Worm (Caenorhabditis elegans) whole organism, L1 larva: ENCODE measurements around the gene chil-26.

Experiments
- C04F5.9 ChIP-seq: sonication (generic microtip); optimal IDR thresholded peaks from 2 replicates; lab custom pipeline; 2016; ENCODE audit warnings: missing genetic modification characterization, missing compliant biosample characterization
- C16A3.4 ChIP-seq: fragments of 150-350 bp; optimal IDR thresholded peaks from 2 replicates; lab custom pipeline; 2014; ENCODE audit warnings: missing biosample characterization, missing genetic modification characterization
- F16B12.6 ChIP-seq: fragments of 150-350 bp; optimal IDR thresholded peaks from 2 replicates; lab custom pipeline; 2014; ENCODE audit warnings: missing biosample characterization, missing genetic modification characterization
- Y116A8C.19 ChIP-seq: sonication (generic microtip); optimal IDR thresholded peaks from 2 replicates; lab custom pipeline; 2016; ENCODE audit warnings: missing compliant biosample characterization, missing genetic modification characterization, borderline replicate concordance
- alr-1 ChIP-seq: fragments of 200-800 bp; sonication (Bioruptor generic); optimal IDR thresholded peaks from 2 replicates; lab custom pipeline; 2018; ENCODE audit warnings: borderline replicate concordance, mild to moderate bottlenecking, missing genetic modification characterization, missing compliant biosample characterization
- aly-2 ChIP-seq: fragments of 150-350 bp; optimal IDR thresholded peaks from 2 replicates; lab custom pipeline; 2014; ENCODE audit warnings: missing biosample characterization, missing genetic modification characterization
- ama-1 ChIP-seq: fragments of 150-350 bp; optimal IDR thresholded peaks from 2 replicates; lab custom pipeline; 2014
- blmp-1 ChIP-seq: fragments of 150-350 bp; optimal IDR thresholded peaks from 2 replicates; lab custom pipeline; 2014; ENCODE audit warnings: missing biosample characterization, missing genetic modification characterization
- ceh-8 ChIP-seq: fragments of 200-800 bp; sonication (Bioruptor generic); optimal IDR thresholded peaks from 2 replicates; lab custom pipeline; 2018; ENCODE audit warnings: mild to moderate bottlenecking, missing genetic modification characterization, moderate library complexity, missing compliant biosample characterization
- ceh-90 ChIP-seq: sonication (generic microtip); optimal IDR thresholded peaks from 2 replicates; lab custom pipeline; 2016; ENCODE audit warnings: missing genetic modification characterization, missing compliant biosample characterization
- ces-1 ChIP-seq: fragments of 150-350 bp; optimal IDR thresholded peaks from 2 replicates; lab custom pipeline; 2014; ENCODE audit warnings: missing biosample characterization, missing genetic modification reagents, missing genetic modification characterization
- dpl-1 ChIP-seq, 3 experiments: fragments of 150-350 bp in 2 of 3; sonication (generic microtip) in 1 of 3; optimal IDR thresholded peaks; 2 replicates each; lab custom pipeline; 2014 to 2017; ENCODE audit warnings: missing biosample characterization in 3 of 3, missing genetic modification characterization in 3 of 3, missing genetic modification reagents in 3 of 3
- dsc-1 ChIP-seq: sonication (generic microtip); optimal IDR thresholded peaks from 2 replicates; lab custom pipeline; 2016; ENCODE audit warnings: mild to moderate bottlenecking, missing genetic modification characterization, missing compliant biosample characterization
- efl-3 ChIP-seq: fragments of 200-800 bp; sonication (Bioruptor generic); optimal IDR thresholded peaks from 2 replicates; lab custom pipeline; 2018; ENCODE audit warnings: mild to moderate bottlenecking, missing genetic modification characterization, missing compliant biosample characterization
- elt-3 ChIP-seq, 6 experiments: fragments of 150-350 bp in 1 of 6; sonication (generic microtip); optimal IDR thresholded peaks; 2 replicates each; lab custom pipeline; 2017 to 2018; ENCODE audit warnings: missing biosample characterization in 6 of 6, missing genetic modification characterization in 6 of 6, inconsistent platforms in 1 of 6
- ets-5 ChIP-seq: fragments of 200-800 bp; sonication (Bioruptor generic); IDR thresholded peaks from 2 replicates; pipeline ENCODE4 v1.3.6; 2022; ENCODE audit warnings: missing genetic modification characterization, missing compliant biosample characterization
- fkh-4 ChIP-seq: sonication (generic microtip); optimal IDR thresholded peaks from 2 replicates; lab custom pipeline; 2016; ENCODE audit warnings: missing compliant biosample characterization, missing genetic modification characterization, borderline replicate concordance
- fkh-8 ChIP-seq: sonication (generic microtip); optimal IDR thresholded peaks from 2 replicates; lab custom pipeline; 2016; ENCODE audit warnings: mild to moderate bottlenecking, missing genetic modification characterization, missing compliant biosample characterization
- hlh-17 ChIP-seq: fragments of 200-800 bp; sonication (Bioruptor generic); optimal IDR thresholded peaks from 2 replicates; lab custom pipeline; 2018; ENCODE audit warnings: missing genetic modification characterization, mild to moderate bottlenecking, missing compliant biosample characterization, moderate library complexity, borderline replicate concordance
- hlh-4 ChIP-seq: sonication (generic microtip); optimal IDR thresholded peaks from 2 replicates; lab custom pipeline; 2016; ENCODE audit warnings: mild to moderate bottlenecking, missing genetic modification characterization, missing compliant biosample characterization
- hpl-2 ChIP-seq: fragments of 150-350 bp; optimal IDR thresholded peaks from 2 replicates; lab custom pipeline; 2014; ENCODE audit warnings: missing biosample characterization, missing genetic modification reagents, missing genetic modification characterization
- irx-1 ChIP-seq: sonication (generic microtip); optimal IDR thresholded peaks from 2 replicates; lab custom pipeline; 2016; ENCODE audit warnings: missing genetic modification characterization, missing compliant biosample characterization
- jun-1 ChIP-seq: fragments of 150-350 bp; optimal IDR thresholded peaks from 2 replicates; lab custom pipeline; 2014; ENCODE audit warnings: missing biosample characterization, missing genetic modification reagents, missing genetic modification characterization
- lin-13 ChIP-seq: fragments of 150-350 bp; optimal IDR thresholded peaks from 2 replicates; lab custom pipeline; 2014; ENCODE audit warnings: missing biosample characterization, missing genetic modification reagents, missing genetic modification characterization
- lin-14 ChIP-seq: fragments of 200-800 bp; sonication (Bioruptor generic); optimal IDR thresholded peaks from 2 replicates; lab custom pipeline; 2018; ENCODE audit warnings: mild to moderate bottlenecking, missing genetic modification characterization, moderate library complexity, missing compliant biosample characterization
- lin-39 ChIP-seq: fragments of 150-350 bp; optimal IDR thresholded peaks from 2 replicates; lab custom pipeline; 2014; ENCODE audit warnings: missing biosample characterization, missing genetic modification reagents, missing genetic modification characterization
- lir-3 ChIP-seq: sonication (generic microtip); optimal IDR thresholded peaks from 2 replicates; lab custom pipeline; 2016; ENCODE audit warnings: mild to moderate bottlenecking, missing genetic modification characterization, moderate library complexity, missing compliant biosample characterization; ENCODE audit not compliant: poor library complexity
- lsy-2 ChIP-seq, 2 experiments: fragments of 150-350 bp; optimal IDR thresholded peaks; 2 replicates each; lab custom pipeline; 2014; ENCODE audit warnings: missing biosample characterization in 2 of 2, missing genetic modification characterization in 2 of 2
- mab-9 ChIP-seq: fragments of 200-800 bp; sonication (Bioruptor generic); IDR thresholded peaks from 2 replicates; pipeline ENCODE4 v1.3.6; 2022; ENCODE audit warnings: missing genetic modification reagents, missing genetic modification characterization, missing compliant biosample characterization
- mdl-1 ChIP-seq, 2 experiments: fragments of 150-350 bp; optimal IDR thresholded peaks; 2 replicates each; lab custom pipeline; 2014 to 2017; ENCODE audit warnings: missing biosample characterization in 2 of 2, missing genetic modification characterization in 2 of 2, inconsistent platforms in 1 of 2
- mep-1 ChIP-seq: fragments of 150-350 bp; optimal IDR thresholded peaks from 2 replicates; lab custom pipeline; 2014; ENCODE audit warnings: missing biosample characterization, missing genetic modification characterization
- nhr-11 ChIP-seq: fragments of 150-350 bp; optimal IDR thresholded peaks from 2 replicates; lab custom pipeline; 2014; ENCODE audit warnings: missing biosample characterization, missing genetic modification characterization
- nhr-12 ChIP-seq: sonication (generic microtip); optimal IDR thresholded peaks from 2 replicates; lab custom pipeline; 2017; ENCODE audit warnings: missing biosample characterization, missing genetic modification characterization
- nhr-19 ChIP-seq: fragments of 200-800 bp; sonication (Bioruptor generic); conservative IDR thresholded peaks from 2 replicates; pipeline ENCODE4 v1.3.6; 2022; ENCODE audit warnings: missing genetic modification characterization, missing compliant biosample characterization
- nhr-20 ChIP-seq: sonication (generic microtip); optimal IDR thresholded peaks from 2 replicates; lab custom pipeline; 2016; ENCODE audit warnings: mild to moderate bottlenecking, missing genetic modification characterization, missing compliant biosample characterization
- nhr-28 ChIP-seq: fragments of 150-350 bp; optimal IDR thresholded peaks from 2 replicates; lab custom pipeline; 2014; ENCODE audit warnings: missing biosample characterization, missing genetic modification characterization
- nhr-47 ChIP-seq: sonication (generic microtip); optimal IDR thresholded peaks from 2 replicates; lab custom pipeline; 2016; ENCODE audit warnings: mild to moderate bottlenecking, missing genetic modification characterization, moderate library complexity, missing compliant biosample characterization
- nhr-71 ChIP-seq: sonication (generic microtip); optimal IDR thresholded peaks from 2 replicates; lab custom pipeline; 2016; ENCODE audit warnings: mild to moderate bottlenecking, missing genetic modification characterization, moderate library complexity, missing compliant biosample characterization
- nhr-84 ChIP-seq: sonication (generic microtip); optimal IDR thresholded peaks from 2 replicates; lab custom pipeline; 2017; ENCODE audit warnings: missing biosample characterization, missing genetic modification characterization
- nhr-85 ChIP-seq: sonication (generic microtip); peaks from one replicate; lab custom pipeline; 2016; ENCODE audit warnings: missing genetic modification characterization, inconsistent platforms, missing compliant biosample characterization
- nhr-90 ChIP-seq: sonication (generic microtip); optimal IDR thresholded peaks from 2 replicates; lab custom pipeline; 2016; ENCODE audit warnings: mild to moderate bottlenecking, missing genetic modification characterization, missing compliant biosample characterization; ENCODE audit not compliant: poor library complexity
- pag-3 ChIP-seq: sonication (generic microtip); optimal IDR thresholded peaks from 2 replicates; lab custom pipeline; 2017; ENCODE audit warnings: missing genetic modification characterization, mild to moderate bottlenecking, missing compliant biosample characterization, antibody characterized with exemption, borderline replicate concordance; ENCODE audit not compliant: insufficient read depth
- skn-1 ChIP-seq: fragments of 150-350 bp; optimal IDR thresholded peaks from 2 replicates; lab custom pipeline; 2014; ENCODE audit warnings: missing biosample characterization, missing genetic modification characterization
- snu-23 ChIP-seq: sonication (generic microtip); optimal IDR thresholded peaks from 2 replicates; lab custom pipeline; 2016; ENCODE audit warnings: missing genetic modification characterization, missing compliant biosample characterization
- sptf-1 ChIP-seq: fragments of 150-350 bp; optimal IDR thresholded peaks from 2 replicates; lab custom pipeline; 2014; ENCODE audit warnings: missing biosample characterization, missing genetic modification characterization
- sup-37 ChIP-seq: fragments of 200-800 bp; sonication (Bioruptor generic); optimal IDR thresholded peaks from 2 replicates; lab custom pipeline; 2018; ENCODE audit warnings: mild to moderate bottlenecking, missing genetic modification characterization, missing compliant biosample characterization
- unc-62 ChIP-seq: fragments of 150-350 bp; optimal IDR thresholded peaks from 2 replicates; lab custom pipeline; 2014; ENCODE audit warnings: missing biosample characterization, missing genetic modification reagents, missing genetic modification characterization
- unc-86 ChIP-seq: sonication (generic microtip); optimal IDR thresholded peaks from 2 replicates; lab custom pipeline; 2016; ENCODE audit warnings: missing genetic modification characterization, missing compliant biosample characterization
- unc-98 ChIP-seq: fragments of 200-800 bp; sonication (Bioruptor generic); IDR thresholded peaks from 2 replicates; pipeline ENCODE4 v1.3.6; 2022; ENCODE audit warnings: missing genetic modification characterization, missing compliant biosample characterization
- vab-15 ChIP-seq: sonication (generic microtip); optimal IDR thresholded peaks from 2 replicates; lab custom pipeline; 2017; ENCODE audit warnings: missing genotype, mild to moderate bottlenecking, missing genetic modification characterization, missing compliant biosample characterization
- ztf-4 ChIP-seq: fragments of 150-350 bp; optimal IDR thresholded peaks from 2 replicates; lab custom pipeline; 2014; ENCODE audit warnings: missing biosample characterization, missing genetic modification characterization

Gene chil-26

ce11 chrII:9493242-9494058, 18.6 kb downstream of the chil-26 start (continued):
- no peak for TF ChIP-seq fkh-4 (tag; lab: Kevin White, UChicago)
- peak; percentile 96 for TF ChIP-seq nhr-85 (tag; lab: Kevin White, UChicago)
- no peak for TF ChIP-seq lin-39 (tag; lab: Kevin White, UChicago)
- TF ChIP-seq unc-86 = no peak
- TF ChIP-seq nhr-71 = peak; percentile 77
- TF ChIP-seq nhr-28 (tag; lab: Kevin White, UChicago) = no peak
- TF ChIP-seq C04F5.9 (tag; lab: Kevin White, UChicago) = no peak
- TF ChIP-seq sptf-1 (tag; lab: Kevin White, UChicago) = no peak
- no peak for TF ChIP-seq lin-13
- TF ChIP-seq lsy-2 (tag; optimal IDR thresholded peaks at IDR 0.05; lab: Kevin White, UChicago) = peak in 1 of 2 experiments; percentile 58
- no peak for TF ChIP-seq vab-15 (tag; lab: Kevin White, UChicago)
- no peak for TF ChIP-seq ama-1 (lab: Kevin White, UChicago)
- no peak for TF ChIP-seq F16B12.6 (tag; lab: Kevin White, UChicago)
- no peak for TF ChIP-seq fkh-8
- TF ChIP-seq unc-62 (GFP tag; lab: Kevin White, UChicago) = no peak
- TF ChIP-seq unc-98 (GFP tag; lab: Robert Waterston, UW) = no peak
- no peak for TF ChIP-seq ceh-90 (tag; lab: Kevin White, UChicago)
- no peak for TF ChIP-seq aly-2 (tag; lab: Kevin White, UChicago)
- no peak for TF ChIP-seq alr-1 (tag; lab: Kevin White, UChicago)
- TF ChIP-seq nhr-84 (tag; lab: Kevin White, UChicago) = no peak
- peak in 2 of 6 experiments; percentile 1 to 45 for TF ChIP-seq elt-3 (tag; optimal IDR thresholded peaks at IDR 0.05; lab: Kevin White, UChicago)
- TF ChIP-seq dpl-1 (GFP tag; optimal IDR thresholded peaks at IDR 0.05; lab: Kevin White, UChicago) = no peak
- no peak for TF ChIP-seq dsc-1
- no peak for TF ChIP-seq ets-5 (GFP tag; lab: Robert Waterston, UW)
- TF ChIP-seq jun-1 = no peak
- TF ChIP-seq hlh-17 = no peak
- TF ChIP-seq C16A3.4 (tag; lab: Kevin White, UChicago) = no peak
- no peak for TF ChIP-seq Y116A8C.19 (tag; lab: Kevin White, UChicago)
- TF ChIP-seq ztf-4 = no peak
- peak; percentile 38 for TF ChIP-seq blmp-1 (tag; lab: Kevin White, UChicago)
- TF ChIP-seq nhr-90 (tag; lab: Kevin White, UChicago) = peak; percentile 54
- TF ChIP-seq skn-1 (tag; lab: Kevin White, UChicago) = no peak
- peak; percentile 63 for TF ChIP-seq snu-23 (GFP tag; lab: Kevin White, UChicago)
- no peak for TF ChIP-seq ceh-8
- TF ChIP-seq mab-9 (GFP tag; lab: Robert Waterston, UW) = no peak
- no peak for TF ChIP-seq ces-1 (GFP tag; lab: Kevin White, UChicago)
- TF ChIP-seq hlh-4 (tag; lab: Kevin White, UChicago) = no peak
- peak; percentile 64 for TF ChIP-seq nhr-20
- TF ChIP-seq nhr-11 (tag; lab: Kevin White, UChicago) = no peak
- TF ChIP-seq mdl-1 (tag; optimal IDR thresholded peaks at IDR 0.05; lab: Kevin White, UChicago) = no peak
- TF ChIP-seq pag-3 = no peak
- TF ChIP-seq nhr-12 (tag; lab: Kevin White, UChicago) = no peak
- TF ChIP-seq lin-14 (GFP tag; lab: Kevin White, UChicago) = peak; percentile 58
- TF ChIP-seq nhr-47 (tag; lab: Kevin White, UChicago) = peak; percentile 24
- TF ChIP-seq efl-3 (GFP tag; lab: Kevin White, UChicago) = no peak
- TF ChIP-seq hpl-2 = no peak
- TF ChIP-seq sup-37 (GFP tag; lab: Kevin White, UChicago) = no peak
- peak; percentile 36 for TF ChIP-seq mep-1
- TF ChIP-seq nhr-19 (GFP tag; lab: Robert Waterston, UW) = peak; percentile 34; the same call in 1 of the 2 replicates
- TF ChIP-seq lir-3 (tag; lab: Kevin White, UChicago) = no peak
- TF ChIP-seq irx-1 (tag; lab: Kevin White, UChicago) = no peak
